Worm (Caenorhabditis elegans): ENCODE measurements around the gene R08C7.5.

R08C7.5 gene

ce11 chrIV:4481298-4481697, 51.3 kb downstream of the R08C7.5 start:
- no peak for TF ChIP-seq fkh-8 (tag; optimal IDR thresholded peaks at IDR 0.05)
- peak; percentile 26 for TF ChIP-seq elt-2 (tag; optimal IDR thresholded peaks at IDR 0.05)
- TF ChIP-seq blmp-1 (tag; optimal IDR thresholded peaks at IDR 0.05): no peak

All from whole organism, L1 larva.